Fruit fly (Drosophila melanogaster) whole organism: ENCODE results near the gene tgy.
A peak's percentile ranks its signal among the peaks of the same experiment; 100 is the strongest.

Experiments used
- CG8478 ChIP-seq: fragments of >200 bp; optimal IDR thresholded peaks from 2 replicates; lab custom pipeline; 2018; ENCODE audit warnings: inconsistent platforms
- Dll ChIP-seq: fragments of >200 bp; optimal IDR thresholded peaks from 2 replicates; lab custom pipeline; 2017
- EcR ChIP-seq, 2 experiments: fragments of >200 bp; optimal IDR thresholded peaks; 2 replicates each; lab custom pipeline; 2017; ENCODE audit warnings: missing biosample characterization in 2 of 2, missing genetic modification characterization in 2 of 2, missing genetic modification reagents in 2 of 2
- pan ChIP-seq: fragments of >200 bp; optimal IDR thresholded peaks from 2 replicates; lab custom pipeline; 2017
- psq ChIP-seq: fragments of >200 bp; optimal IDR thresholded peaks from 2 replicates; lab custom pipeline; 2017
- usp ChIP-seq: fragments of >200 bp; optimal IDR thresholded peaks from 2 replicates; lab custom pipeline; 2017; ENCODE audit warnings: missing biosample characterization, missing genetic modification characterization, mixed read lengths

tgy gene

dm6 chrX:19127216-19127615 lies at the start of gene tgy:
tgy (minus strand) TSS chrX:19127316.
- TF ChIP-seq EcR (GFP tag; optimal IDR thresholded peaks at IDR 0.05; lab: Kevin White, UChicago) (no peak), usp (GFP tag; lab: Kevin White, UChicago) (no peak), CG8478 (no peak), pan (lab: Kevin White, UChicago) (no peak)

dm6 chrX:19174850-19175571 lies 47.9 kb upstream of the tgy start, which contains the start of gene CG33939:
CG33939 (minus strand) TSS chrX:19174900.
- no peak for TF ChIP-seq pan (lab: Kevin White, UChicago)
- TF ChIP-seq CG8478 = no peak
- TF ChIP-seq EcR (GFP tag; optimal IDR thresholded peaks at IDR 0.05; lab: Kevin White, UChicago) = no peak
- TF ChIP-seq psq = no peak
- TF ChIP-seq usp (GFP tag; lab: Kevin White, UChicago) = no peak
- TF ChIP-seq Dll (lab: Kevin White, UChicago) = no peak

- TF ChIP-seq EcR (GFP tag; optimal IDR thresholded peaks at IDR 0.05; lab: Kevin White, UChicago) (no peak), usp (GFP tag; lab: Kevin White, UChicago) (no peak), pan (lab: Kevin White, UChicago) (no peak), Dll (lab: Kevin White, UChicago) (no peak), psq (no peak), CG8478 (no peak)
These were observed 47.0 kb upstream of the tgy start for dm6 chrX:19174092-19174491.

- TF ChIP-seq EcR (GFP tag; optimal IDR thresholded peaks at IDR 0.05; lab: Kevin White, UChicago) = no peak
- no peak for TF ChIP-seq pan (lab: Kevin White, UChicago)
- no peak for TF ChIP-seq psq
- TF ChIP-seq Dll (lab: Kevin White, UChicago) = no peak
- no peak for TF ChIP-seq CG8478
- TF ChIP-seq usp (GFP tag; lab: Kevin White, UChicago) = no peak
These were observed 45.8 kb upstream of the tgy start for dm6 chrX:19172955-19173354.

dm6 chrX:19171926-19172325 lies 44.8 kb upstream of the tgy start:
- TF ChIP-seq EcR (GFP tag; optimal IDR thresholded peaks at IDR 0.05; lab: Kevin White, UChicago) (no peak), usp (GFP tag; lab: Kevin White, UChicago) (no peak), Dll (lab: Kevin White, UChicago) (no peak), psq (no peak), CG8478 (no peak), pan (lab: Kevin White, UChicago) (no peak)

- TF ChIP-seq pan (lab: Kevin White, UChicago) (no peak), Dll (lab: Kevin White, UChicago) (no peak), EcR (GFP tag; optimal IDR thresholded peaks at IDR 0.05; lab: Kevin White, UChicago) (no peak), CG8478 (no peak), usp (GFP tag; lab: Kevin White, UChicago) (no peak), psq (no peak)
These were observed 43.7 kb upstream of the tgy start, which contains the start of gene Inx5 for dm6 chrX:19170791-19171190. Inx5 (minus strand) TSS chrX:19170883.

dm6 chrX:19167586-19168403 lies 40.7 kb upstream of the tgy start:
- no peak for TF ChIP-seq usp (GFP tag; lab: Kevin White, UChicago)
- TF ChIP-seq psq = no peak
- peak; percentile 84 for TF ChIP-seq pan (lab: Kevin White, UChicago)
- no peak for TF ChIP-seq CG8478
- no peak for TF ChIP-seq EcR (GFP tag; optimal IDR thresholded peaks at IDR 0.05; lab: Kevin White, UChicago)

dm6 chrX:19167032-19167568 lies 40.0 kb upstream of the tgy start, which contains the start of gene RhoGAP18B:
RhoGAP18B (minus strand) TSS chrX:19167082.
- TF ChIP-seq EcR (GFP tag; optimal IDR thresholded peaks at IDR 0.05; lab: Kevin White, UChicago) = no peak
- no peak for TF ChIP-seq Dll (lab: Kevin White, UChicago)
- TF ChIP-seq psq = no peak
- no peak for TF ChIP-seq CG8478
- no peak for TF ChIP-seq pan (lab: Kevin White, UChicago)
- no peak for TF ChIP-seq usp (GFP tag; lab: Kevin White, UChicago)

dm6 chrX:19166152-19166935 lies 39.2 kb upstream of the tgy start:
- TF ChIP-seq CG8478 (no peak), EcR (GFP tag; optimal IDR thresholded peaks at IDR 0.05; lab: Kevin White, UChicago) (no peak), usp (GFP tag; lab: Kevin White, UChicago) (no peak), Dll (lab: Kevin White, UChicago) (no peak), pan (lab: Kevin White, UChicago) (no peak), psq (no peak)

- no peak for TF ChIP-seq psq
- no peak for TF ChIP-seq EcR (GFP tag; optimal IDR thresholded peaks at IDR 0.05; lab: Kevin White, UChicago)
- no peak for TF ChIP-seq Dll (lab: Kevin White, UChicago)
- no peak for TF ChIP-seq pan (lab: Kevin White, UChicago)
These were observed 38.3 kb upstream of the tgy start for dm6 chrX:19165144-19166011.
